Worm (Caenorhabditis elegans): ENCODE results near the gene F59A2.5.

- TF ChIP-seq nhr-2 (tag; optimal IDR thresholded peaks at IDR 0.05) (no peak), mab-5 (tag; optimal IDR thresholded peaks at IDR 0.05) (no peak), snpc-4 (tag; optimal IDR thresholded peaks at IDR 0.05) (no peak), hlh-1 (tag; optimal IDR thresholded peaks at IDR 0.05) (no peak), nhr-237 (tag; optimal IDR thresholded peaks at IDR 0.05) (no peak), zip-8 (tag; optimal IDR thresholded peaks at IDR 0.05) (no peak)
These were observed 19.3 kb downstream of the F59A2.5 start for ce11 chrIII:3423924-3424323.
